Worm (Caenorhabditis elegans): Measurements from ENCODE around the gene acl-12.

Gene acl-12

DNA sequence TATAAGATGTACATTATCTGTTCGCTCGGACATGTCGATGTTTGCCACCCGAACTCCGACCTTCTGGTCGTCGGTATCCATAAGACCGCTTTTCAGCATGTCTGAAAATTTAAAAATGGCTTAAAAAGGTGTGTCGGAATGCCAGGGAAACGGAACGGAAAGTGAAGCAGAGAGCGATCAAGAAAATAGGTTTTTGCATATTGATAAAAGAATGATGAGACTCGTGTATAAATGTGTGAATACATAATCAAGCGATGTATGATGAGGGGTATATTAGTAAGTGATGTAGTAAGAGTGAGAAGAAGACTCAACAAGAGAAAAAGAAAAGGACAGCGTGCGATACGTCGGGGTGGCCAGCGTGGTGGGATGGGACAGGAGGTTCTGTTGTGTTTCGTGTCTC is at the start of gene acl-12:
acl-12 (minus strand) TSS at position 101 of the 400 bp plus-strand sequence.
- peak; percentile 15 for TF ChIP-seq nfya-1 (tag; optimal IDR thresholded peaks at IDR 0.05)
- TF ChIP-seq ttx-3 (tag; optimal IDR thresholded peaks at IDR 0.05), result no peak
- TF ChIP-seq pax-1 (tag; optimal IDR thresholded peaks at IDR 0.05), result no peak
- no peak for TF ChIP-seq ceh-9 (tag; optimal IDR thresholded peaks at IDR 0.05)
- no peak for TF ChIP-seq pros-1 (tag; optimal IDR thresholded peaks at IDR 0.05)
- no peak for TF ChIP-seq syd-9 (tag; optimal IDR thresholded peaks at IDR 0.05)
- no peak for TF ChIP-seq ceh-48 (tag; optimal IDR thresholded peaks at IDR 0.05)
- peak; percentile 1 for TF ChIP-seq ref-2 (tag; optimal IDR thresholded peaks at IDR 0.05)

DNA sequence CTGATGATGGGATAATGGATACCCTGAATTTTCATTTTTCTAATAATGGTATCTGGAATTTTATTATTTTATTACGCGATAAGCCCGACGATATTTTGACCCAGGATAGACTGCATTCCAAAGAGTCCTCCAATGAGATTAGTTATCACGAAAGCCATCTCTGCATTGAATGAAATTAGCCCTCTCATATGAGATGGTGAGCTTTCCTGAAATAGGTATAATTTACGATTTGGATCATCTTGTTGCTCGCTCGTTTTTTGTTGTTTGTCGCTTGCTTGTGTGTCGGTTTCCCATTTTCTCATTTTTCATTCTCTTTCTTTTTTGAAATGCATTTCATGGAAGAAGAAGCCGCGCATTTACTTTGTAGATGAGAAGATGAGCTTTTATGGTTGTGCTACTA is 49.1 kb upstream of the acl-12 start:
- TF ChIP-seq ceh-30 (tag; optimal IDR thresholded peaks at IDR 0.05) (no peak), ets-4 (tag; optimal IDR thresholded peaks at IDR 0.05) (no peak), hlh-13 (GFP tag; optimal IDR thresholded peaks at IDR 0.05) (no peak), ttx-3 (tag; optimal IDR thresholded peaks at IDR 0.05) (no peak), C38D4.7 (GFP tag; optimal IDR thresholded peaks at IDR 0.05) (no peak), npax-4 (tag; optimal IDR thresholded peaks at IDR 0.05) (no peak), fax-1 (tag; optimal IDR thresholded peaks at IDR 0.05) (no peak), ceh-24 (tag; optimal IDR thresholded peaks at IDR 0.05) (no peak), hlh-8 (tag; optimal IDR thresholded peaks at IDR 0.05) (no peak), sox-2 (GFP tag; IDR thresholded peaks at IDR 0.05) (no peak), ceh-48 (tag; optimal IDR thresholded peaks at IDR 0.05) (no peak), ceh-14 (tag; optimal IDR thresholded peaks at IDR 0.05) (no peak), rnt-1 (tag; optimal IDR thresholded peaks at IDR 0.05) (no peak), fkh-6 (tag; optimal IDR thresholded peaks at IDR 0.05) (no peak), mec-3 (tag; optimal IDR thresholded peaks at IDR 0.05; ENCODE audit: borderline replicate concordance) (no peak), pqm-1 (tag; optimal IDR thresholded peaks at IDR 0.05) (no peak), lin-11 (tag; optimal IDR thresholded peaks at IDR 0.05) (no peak), nfya-1 (tag; optimal IDR thresholded peaks at IDR 0.05) (no peak), sdc-2 (tag; optimal IDR thresholded peaks at IDR 0.05) (no peak)

DNA sequence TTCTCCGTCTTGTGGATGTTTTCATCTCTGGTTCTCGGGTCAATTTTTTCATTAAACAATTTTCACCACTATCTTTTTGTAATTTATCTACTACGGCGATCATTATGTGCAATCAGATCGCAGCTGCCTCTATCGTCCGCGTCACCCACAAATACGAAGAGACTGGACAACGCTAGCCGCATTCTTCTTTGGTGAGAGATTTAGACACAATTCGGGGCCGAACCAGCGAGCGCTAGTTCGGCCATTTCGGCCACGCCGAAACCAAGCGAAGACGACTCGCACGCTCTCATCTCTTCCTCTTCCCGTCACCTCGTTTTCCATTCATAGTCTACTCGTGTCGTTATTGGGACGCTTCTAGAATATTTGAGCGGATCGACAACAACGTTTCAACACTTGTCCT is 43.4 kb upstream of the acl-12 start, which contains the start of gene gly-12:
gly-12 (plus strand) TSS at position 117 of the 400 bp plus-strand sequence.
- peak; percentile 54 for TF ChIP-seq ceh-31 (tag; optimal IDR thresholded peaks at IDR 0.05)
- peak; percentile 10 for TF ChIP-seq nfya-1 (tag; optimal IDR thresholded peaks at IDR 0.05)
- no peak for TF ChIP-seq lim-6 (tag; optimal IDR thresholded peaks at IDR 0.05)
- TF ChIP-seq unc-42 (tag; optimal IDR thresholded peaks at IDR 0.05), result no peak
- peak; percentile 14 for TF ChIP-seq hlh-6 (tag; optimal IDR thresholded peaks at IDR 0.05)
- no peak for TF ChIP-seq fkh-6 (tag; optimal IDR thresholded peaks at IDR 0.05)
- peak; percentile 49 for TF ChIP-seq tbx-2 (tag; optimal IDR thresholded peaks at IDR 0.05)
- no peak for TF ChIP-seq K02D7.2 (tag; optimal IDR thresholded peaks at IDR 0.05)
- peak; percentile 22 for TF ChIP-seq ref-2 (tag; optimal IDR thresholded peaks at IDR 0.05)
- no peak for TF ChIP-seq zip-5 (tag; optimal IDR thresholded peaks at IDR 0.05)
- TF ChIP-seq lin-11 (tag; optimal IDR thresholded peaks at IDR 0.05), result no peak
- peak; percentile 90 for TF ChIP-seq rnt-1 (tag; optimal IDR thresholded peaks at IDR 0.05)
- TF ChIP-seq C08G9.2 (tag; optimal IDR thresholded peaks at IDR 0.05), result peak; percentile 15

DNA sequence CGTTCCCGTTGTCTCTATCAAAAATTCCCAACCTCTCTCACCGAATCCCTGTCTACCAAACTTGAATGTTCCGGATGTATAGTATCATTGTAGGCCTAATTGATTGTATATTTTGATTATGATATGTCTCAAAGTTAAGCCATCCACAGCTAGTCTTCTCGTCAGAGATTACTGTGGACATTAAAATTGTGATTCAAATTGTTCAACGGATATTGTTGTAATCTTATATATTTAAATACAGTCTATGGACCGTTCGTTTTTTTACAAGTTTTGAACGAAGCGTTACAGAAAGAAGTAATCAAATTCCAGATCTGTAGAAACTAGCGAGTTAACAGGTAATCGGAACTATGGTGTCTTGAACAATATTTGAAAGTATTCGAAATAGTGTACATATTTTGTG is 38.4 kb upstream of the acl-12 start, which contains the start of gene F48E3.9:
F48E3.9 (plus strand) TSS at position 301 of the 400 bp plus-strand sequence.
- TF ChIP-seq odd-2 (tag; optimal IDR thresholded peaks at IDR 0.05) (no peak), ceh-24 (tag; optimal IDR thresholded peaks at IDR 0.05) (no peak), ceh-22 (tag; optimal IDR thresholded peaks at IDR 0.05) (no peak), madf-2 (tag; optimal IDR thresholded peaks at IDR 0.05) (no peak), ets-4 (tag; optimal IDR thresholded peaks at IDR 0.05) (no peak), Y22D7AL.16 (tag; optimal IDR thresholded peaks at IDR 0.05) (no peak), K02D7.2 (tag; optimal IDR thresholded peaks at IDR 0.05) (no peak), hlh-30 (tag; optimal IDR thresholded peaks at IDR 0.05; ENCODE audit: insufficient read depth) (no peak), nhr-232 (tag; optimal IDR thresholded peaks at IDR 0.05) (no peak), ttx-3 (tag; optimal IDR thresholded peaks at IDR 0.05) (no peak), sdc-2 (tag; optimal IDR thresholded peaks at IDR 0.05) (no peak), C38D4.7 (GFP tag; optimal IDR thresholded peaks at IDR 0.05) (no peak), pax-1 (tag; optimal IDR thresholded peaks at IDR 0.05) (no peak), pha-4 (tag; optimal IDR thresholded peaks at IDR 0.05) (no peak), unc-86 (tag; optimal IDR thresholded peaks at IDR 0.05) (no peak)
